Worm (Caenorhabditis elegans): ENCODE results near the gene set-22.

- TF ChIP-seq pes-1 (GFP tag; IDR thresholded peaks at IDR 0.05) = no peak
- no peak for TF ChIP-seq ets-7 (tag; optimal IDR thresholded peaks at IDR 0.05)
- no peak for TF ChIP-seq ceh-36 (tag; optimal IDR thresholded peaks at IDR 0.05)
- TF ChIP-seq ama-1 (optimal IDR thresholded peaks at IDR 0.05) = no peak
- TF ChIP-seq F13C5.2 (tag; optimal IDR thresholded peaks at IDR 0.05) = no peak
- TF ChIP-seq ceh-13 (GFP tag; optimal IDR thresholded peaks at IDR 0.05) = no peak
- no peak for TF ChIP-seq tra-4 (tag; optimal IDR thresholded peaks at IDR 0.05)
- no peak for TF ChIP-seq flt-1 (GFP tag; IDR thresholded peaks at IDR 0.05)
- no peak for TF ChIP-seq hmbx-1 (tag; optimal IDR thresholded peaks at IDR 0.05)
- no peak for TF ChIP-seq aly-1 (tag; optimal IDR thresholded peaks at IDR 0.05)
- no peak for TF ChIP-seq sea-1 (GFP tag; conservative IDR thresholded peaks at IDR 0.05)
- TF ChIP-seq tbx-11 (GFP tag; IDR thresholded peaks at IDR 0.05) = no peak
Measured at ce11 chrV:10414610-10415009, 22.1 kb upstream of the set-22 start, which contains the start of gene F15H10.9.
